Fruit fly (Drosophila melanogaster) whole organism, prepupa: ENCODE data around the gene CG10011.
A peak's percentile ranks its signal among the peaks of the same experiment; 100 is the strongest.

Experiments
- Blimp-1 ChIP-seq: fragments of 200-800 bp; sonication (Bioruptor generic); optimal IDR thresholded peaks from 3 replicates; lab custom pipeline; 2017; ENCODE audit warnings: missing biosample characterization, missing genetic modification characterization, mild to moderate bottlenecking, moderate library complexity, missing genetic modification reagents
- CG10631 ChIP-seq: fragments of 200-800 bp; sonication (Bioruptor generic); optimal IDR thresholded peaks from 2 replicates; lab custom pipeline; 2016; ENCODE audit warnings: missing biosample characterization, missing genetic modification characterization
- CG10669 ChIP-seq: fragments of 200-800 bp; sonication (Bioruptor generic); optimal IDR thresholded peaks from 3 replicates; lab custom pipeline; 2018; ENCODE audit warnings: missing biosample characterization, mild to moderate bottlenecking, missing genetic modification characterization, moderate library complexity
- CG11294 ChIP-seq: fragments of 200-800 bp; sonication (Bioruptor generic); IDR thresholded peaks from 2 replicates; pipeline ENCODE4 v1.3.6; 2022; ENCODE audit warnings: missing biosample characterization, missing genetic modification characterization
- CG11762 ChIP-seq: fragments of 200-800 bp; sonication (Bioruptor generic); optimal IDR thresholded peaks from 3 replicates; lab custom pipeline; 2016; ENCODE audit warnings: missing biosample characterization, missing genetic modification characterization; ENCODE audit not compliant: insufficient read depth
- CG16779 ChIP-seq: fragments of 200-800 bp; sonication (Bioruptor generic); optimal IDR thresholded peaks from 3 replicates; lab custom pipeline; 2017; ENCODE audit warnings: missing biosample characterization, mild to moderate bottlenecking, missing genetic modification characterization
- CG3032 ChIP-seq: fragments of 200-800 bp; optimal IDR thresholded peaks from 2 replicates; lab custom pipeline; 2019; ENCODE audit warnings: missing biosample characterization, mild to moderate bottlenecking, missing genetic modification characterization, moderate library complexity
- CG31627 ChIP-seq: fragments of 200-800 bp; sonication (Bioruptor generic); optimal IDR thresholded peaks from 3 replicates; lab custom pipeline; 2016; ENCODE audit warnings: missing biosample characterization, missing genetic modification characterization
- CG32006 ChIP-seq: fragments of 200-800 bp; sonication (Bioruptor generic); optimal IDR thresholded peaks from 3 replicates; lab custom pipeline; 2017; ENCODE audit warnings: missing biosample characterization, mild to moderate bottlenecking, missing genetic modification characterization
- CG34406 ChIP-seq: fragments of 200-800 bp; sonication (Bioruptor generic); optimal IDR thresholded peaks from 3 replicates; lab custom pipeline; 2016; ENCODE audit warnings: missing biosample characterization, missing genetic modification characterization
- CG3919 ChIP-seq: fragments of 200-800 bp; sonication (Bioruptor generic); optimal IDR thresholded peaks from 3 replicates; lab custom pipeline; 2016; ENCODE audit warnings: missing biosample characterization, missing genetic modification characterization
- CG4318 ChIP-seq: fragments of 200-800 bp; sonication (Bioruptor generic); optimal IDR thresholded peaks from 3 replicates; lab custom pipeline; 2017; ENCODE audit warnings: missing biosample characterization, mild to moderate bottlenecking, missing genetic modification characterization
- CG6163 ChIP-seq: fragments of 200-800 bp; sonication (Bioruptor generic); IDR thresholded peaks from 3 replicates; pipeline ENCODE4 v1.3.6; 2022; ENCODE audit warnings: missing biosample characterization, missing genetic modification characterization
- CG6276 ChIP-seq: fragments of 200-800 bp; sonication (Bioruptor generic); optimal IDR thresholded peaks from 2 replicates; lab custom pipeline; 2017; ENCODE audit warnings: missing biosample characterization, mild to moderate bottlenecking, missing genetic modification characterization
- CG6792 ChIP-seq: fragments of 200-800 bp; sonication (Bioruptor generic); optimal IDR thresholded peaks from 3 replicates; lab custom pipeline; 2016; ENCODE audit warnings: missing biosample characterization, missing genetic modification characterization
- CG6808 ChIP-seq: fragments of 200-800 bp; sonication (Bioruptor generic); optimal IDR thresholded peaks from 3 replicates; lab custom pipeline; 2017; ENCODE audit warnings: missing biosample characterization, missing genetic modification characterization, mild to moderate bottlenecking, moderate library complexity, missing genetic modification reagents
- CG7368 ChIP-seq: fragments of 200-800 bp; sonication (Bioruptor generic); optimal IDR thresholded peaks from 3 replicates; lab custom pipeline; 2016; ENCODE audit warnings: missing biosample characterization, missing genetic modification characterization
- CG8119 ChIP-seq: fragments of 200-800 bp; sonication (Bioruptor generic); IDR thresholded peaks from 3 replicates; pipeline ENCODE4 v1.3.6; 2022; ENCODE audit warnings: missing biosample characterization, missing genetic modification characterization
- CG8632 ChIP-seq: fragments of 200-800 bp; sonication (Bioruptor generic); optimal IDR thresholded peaks from 3 replicates; lab custom pipeline; 2016; ENCODE audit warnings: missing biosample characterization, missing genetic modification characterization
- CG9139 ChIP-seq: fragments of 200-800 bp; sonication (Bioruptor generic); optimal IDR thresholded peaks from 3 replicates; lab custom pipeline; 2017; ENCODE audit warnings: missing biosample characterization, mild to moderate bottlenecking, missing genetic modification characterization
- Eip75B ChIP-seq: fragments of 200-800 bp; sonication (Bioruptor generic); optimal IDR thresholded peaks from 3 replicates; lab custom pipeline; 2016; ENCODE audit warnings: missing biosample characterization, missing genetic modification characterization
- Eip78C ChIP-seq: fragments of 200-800 bp; sonication (Bioruptor generic); peaks from one replicate; lab custom pipeline; 2016; ENCODE audit warnings: missing biosample characterization, missing genetic modification characterization
- Eip93F ChIP-seq: fragments of 200-800 bp; sonication (Bioruptor generic); optimal IDR thresholded peaks from 2 replicates; lab custom pipeline; 2016; ENCODE audit warnings: missing biosample characterization, mild to moderate bottlenecking, missing genetic modification characterization
- Ets21C ChIP-seq: fragments of 200-800 bp; sonication (Bioruptor generic); optimal IDR thresholded peaks from 3 replicates; lab custom pipeline; 2016; ENCODE audit warnings: missing biosample characterization, missing genetic modification characterization
- Ets96B ChIP-seq: fragments of 200-800 bp; optimal IDR thresholded peaks from 2 replicates; lab custom pipeline; 2019; ENCODE audit warnings: missing biosample characterization, mild to moderate bottlenecking, missing genetic modification characterization, moderate library complexity
- Hr39 ChIP-seq: fragments of 200-800 bp; sonication (Bioruptor generic); optimal IDR thresholded peaks from 2 replicates; lab custom pipeline; 2016; ENCODE audit warnings: missing biosample characterization, missing genetic modification characterization
- Hr4 ChIP-seq: fragments of 200-800 bp; sonication (Bioruptor generic); optimal IDR thresholded peaks from 3 replicates; lab custom pipeline; 2016; ENCODE audit warnings: missing biosample characterization, missing genetic modification characterization
- Lpt ChIP-seq: fragments of 200-800 bp; sonication (Bioruptor generic); optimal IDR thresholded peaks from 3 replicates; lab custom pipeline; 2016; ENCODE audit warnings: missing biosample characterization, missing genetic modification characterization
- Met ChIP-seq: fragments of 200-800 bp; sonication (Bioruptor generic); optimal IDR thresholded peaks from 3 replicates; lab custom pipeline; 2016; ENCODE audit warnings: missing biosample characterization, missing genetic modification characterization
- OdsH ChIP-seq: fragments of 200-800 bp; sonication (Bioruptor generic); optimal IDR thresholded peaks from 3 replicates; lab custom pipeline; 2016; ENCODE audit warnings: missing biosample characterization, missing genetic modification characterization
- Smox ChIP-seq: fragments of 200-800 bp; sonication (Bioruptor generic); optimal IDR thresholded peaks from 3 replicates; lab custom pipeline; 2016; ENCODE audit warnings: missing biosample characterization, missing genetic modification characterization
- Sox102F ChIP-seq: fragments of 200-800 bp; sonication (Bioruptor generic); optimal IDR thresholded peaks from 2 replicates; lab custom pipeline; 2016; ENCODE audit warnings: missing biosample characterization, mild to moderate bottlenecking, missing genetic modification characterization
- Sox14 ChIP-seq: fragments of 200-800 bp; sonication (Bioruptor generic); optimal IDR thresholded peaks from 3 replicates; lab custom pipeline; 2016; ENCODE audit warnings: missing biosample characterization, missing genetic modification characterization
- achi ChIP-seq: fragments of 200-800 bp; sonication (Bioruptor generic); optimal IDR thresholded peaks from 3 replicates; lab custom pipeline; 2016; ENCODE audit warnings: missing biosample characterization, missing genetic modification characterization
- acj6 ChIP-seq: fragments of 200-800 bp; sonication (Bioruptor generic); optimal IDR thresholded peaks from 3 replicates; lab custom pipeline; 2016; ENCODE audit warnings: missing biosample characterization, missing genetic modification characterization
- dac ChIP-seq: fragments of 200-800 bp; sonication (Bioruptor generic); optimal IDR thresholded peaks from 2 replicates; lab custom pipeline; 2017; ENCODE audit warnings: missing biosample characterization, mild to moderate bottlenecking, missing genetic modification characterization
- esn ChIP-seq: fragments of 200-800 bp; sonication (Bioruptor generic); optimal IDR thresholded peaks from 2 replicates; lab custom pipeline; 2016; ENCODE audit warnings: missing biosample characterization, mild to moderate bottlenecking, missing genetic modification characterization, moderate library complexity
- fd59A ChIP-seq: fragments of 200-800 bp; sonication (Bioruptor generic); optimal IDR thresholded peaks from 2 replicates; lab custom pipeline; 2017; ENCODE audit warnings: missing biosample characterization, mild to moderate bottlenecking, missing genetic modification characterization, missing genetic modification reagents
- fkh ChIP-seq: fragments of 200-800 bp; sonication (Bioruptor generic); optimal IDR thresholded peaks from 3 replicates; lab custom pipeline; 2017; ENCODE audit warnings: missing biosample characterization, mild to moderate bottlenecking, missing genetic modification characterization, moderate library complexity
- lz ChIP-seq: fragments of 200-800 bp; sonication (Bioruptor generic); optimal IDR thresholded peaks from 3 replicates; lab custom pipeline; 2016; ENCODE audit warnings: missing biosample characterization, missing genetic modification characterization
- net ChIP-seq: fragments of 200-800 bp; sonication (Bioruptor generic); optimal IDR thresholded peaks from 3 replicates; lab custom pipeline; 2016; ENCODE audit warnings: missing biosample characterization, missing genetic modification characterization
- pdm3 ChIP-seq: fragments of 200-800 bp; sonication (Bioruptor generic); optimal IDR thresholded peaks from 3 replicates; lab custom pipeline; 2016; ENCODE audit warnings: missing biosample characterization, missing genetic modification characterization
- salr ChIP-seq, 2 experiments: fragments of 200-800 bp; sonication (Bioruptor generic); optimal IDR thresholded peaks; 3 replicates each; lab custom pipeline; 2016 to 2018; ENCODE audit warnings: missing biosample characterization in 2 of 2, missing genetic modification characterization in 2 of 2, mild to moderate bottlenecking in 1 of 2
- spab ChIP-seq: fragments of 200-800 bp; sonication (Bioruptor generic); optimal IDR thresholded peaks from 2 replicates; lab custom pipeline; 2017; ENCODE audit warnings: missing biosample characterization, mild to moderate bottlenecking, missing genetic modification characterization, missing genetic modification reagents
- ss ChIP-seq, 2 experiments: fragments of 200-800 bp; sonication (Bioruptor generic); optimal IDR thresholded peaks; 2 replicates in 1 of 2; 3 replicates in 1 of 2; lab custom pipeline; 2017 to 2018; ENCODE audit warnings: mild to moderate bottlenecking in 2 of 2, missing biosample characterization in 2 of 2, missing genetic modification characterization in 2 of 2, moderate library complexity in 1 of 2
- topi ChIP-seq: fragments of 200-800 bp; sonication (Bioruptor generic); optimal IDR thresholded peaks from 3 replicates; lab custom pipeline; 2016; ENCODE audit warnings: missing biosample characterization, missing genetic modification characterization
- vri ChIP-seq: fragments of 200-800 bp; sonication (Bioruptor generic); optimal IDR thresholded peaks from 3 replicates; lab custom pipeline; 2016; ENCODE audit warnings: missing biosample characterization, mild to moderate bottlenecking, missing genetic modification characterization

Gene CG10011

dm6 chr3R:28633746-28634145, 1.2 kb downstream of the CG10011 start (continued):
- TF ChIP-seq CG3919 (GFP tag; lab: Kevin White, UChicago) (peak; percentile 72), dac (GFP tag; lab: Kevin White, UChicago) (peak; percentile 9), CG9139 (GFP tag; lab: Kevin White, UChicago) (no peak), ss (GFP tag; optimal IDR thresholded peaks at IDR 0.05; lab: Kevin White, UChicago) (peak in 1 of 2 experiments; percentile 11), Ets21C (peak; percentile 77), CG10631 (GFP tag; lab: Kevin White, UChicago) (peak; percentile 80), pdm3 (GFP tag; lab: Kevin White, UChicago) (peak; percentile 77), CG10669 (GFP tag; lab: Kevin White, UChicago) (peak; percentile 45), CG11762 (GFP tag; lab: Kevin White, UChicago) (peak; percentile 59), achi (GFP tag; lab: Kevin White, UChicago) (peak; percentile 79), Hr39 (peak; percentile 71), Met (peak; percentile 80), CG31627 (GFP tag; lab: Kevin White, UChicago) (peak; percentile 74), Sox102F (GFP tag; lab: Kevin White, UChicago) (peak; percentile 72), Sox14 (GFP tag; lab: Kevin White, UChicago) (peak; percentile 74), CG32006 (GFP tag; lab: Kevin White, UChicago) (peak; percentile 72), CG4318 (GFP tag; lab: Kevin White, UChicago) (peak; percentile 52), CG8632 (GFP tag; lab: Kevin White, UChicago) (peak; percentile 54), CG11294 (peak; percentile 13; the same call in 1 of the 2 replicates), Hr4 (peak; percentile 82), CG6163 (GFP tag; lab: Robert Waterston, UW) (peak; percentile 38; the same call in 1 of the 3 replicates), OdsH (GFP tag; lab: Kevin White, UChicago) (peak; percentile 81), Eip93F (no peak), Eip78C (GFP tag; lab: Kevin White, UChicago) (peak; percentile 94), Lpt (GFP tag; lab: Kevin White, UChicago) (peak; percentile 1), acj6 (peak; percentile 74), Eip75B (GFP tag; lab: Kevin White, UChicago) (peak; percentile 83), Ets96B (tag; lab: Kevin White, UChicago) (peak; percentile 14), Blimp-1 (GFP tag; lab: Kevin White, UChicago) (peak; percentile 8), fkh (GFP tag; lab: Kevin White, UChicago) (no peak), CG6792 (GFP tag; lab: Kevin White, UChicago) (peak; percentile 83), fd59A (GFP tag; lab: Kevin White, UChicago) (peak; percentile 14), lz (peak; percentile 82), topi (GFP tag; lab: Kevin White, UChicago) (peak; percentile 83), vri (GFP tag; lab: Kevin White, UChicago) (peak; percentile 19), net (peak; percentile 63)

- TF ChIP-seq CG8119 (GFP tag; lab: Robert Waterston, UW): peak; percentile 50; the same call in 1 of the 3 replicates
- no peak for TF ChIP-seq Eip93F
- peak; percentile 43 for TF ChIP-seq Met
- TF ChIP-seq spab (GFP tag; lab: Kevin White, UChicago): peak; percentile 38
- TF ChIP-seq salr (GFP tag; optimal IDR thresholded peaks at IDR 0.05; lab: Kevin White, UChicago): no peak
- TF ChIP-seq esn: peak; percentile 47
- peak; percentile 61 for TF ChIP-seq CG32006 (GFP tag; lab: Kevin White, UChicago)
- TF ChIP-seq CG34406 (GFP tag; lab: Kevin White, UChicago): no peak
- peak; percentile 53 for TF ChIP-seq CG10669 (GFP tag; lab: Kevin White, UChicago)
- TF ChIP-seq CG6808 (GFP tag; lab: Kevin White, UChicago): no peak
- TF ChIP-seq lz: peak; percentile 41
- no peak for TF ChIP-seq CG16779 (tag; lab: Kevin White, UChicago)
- TF ChIP-seq Hr4: peak; percentile 57
- TF ChIP-seq Sox102F (GFP tag; lab: Kevin White, UChicago): peak; percentile 5
- TF ChIP-seq Smox (GFP tag; lab: Kevin White, UChicago): peak; percentile 23
- TF ChIP-seq CG6792 (GFP tag; lab: Kevin White, UChicago): peak; percentile 32
- no peak for TF ChIP-seq CG8632 (GFP tag; lab: Kevin White, UChicago)
- peak; percentile 32 for TF ChIP-seq OdsH (GFP tag; lab: Kevin White, UChicago)
- peak; percentile 51 for TF ChIP-seq CG10631 (GFP tag; lab: Kevin White, UChicago)
- peak; percentile 82 for TF ChIP-seq CG6163 (GFP tag; lab: Robert Waterston, UW)
- TF ChIP-seq fd59A (GFP tag; lab: Kevin White, UChicago): no peak
- TF ChIP-seq Eip75B (GFP tag; lab: Kevin White, UChicago): peak; percentile 40
- TF ChIP-seq dac (GFP tag; lab: Kevin White, UChicago): no peak
- no peak for TF ChIP-seq Sox14 (GFP tag; lab: Kevin White, UChicago)
- peak; percentile 14 for TF ChIP-seq CG4318 (GFP tag; lab: Kevin White, UChicago)
- TF ChIP-seq vri (GFP tag; lab: Kevin White, UChicago): no peak
- no peak for TF ChIP-seq CG9139 (GFP tag; lab: Kevin White, UChicago)
- TF ChIP-seq CG7368 (GFP tag; lab: Kevin White, UChicago): peak; percentile 48
- peak; percentile 9 for TF ChIP-seq CG6276
- no peak for TF ChIP-seq CG3032 (tag; lab: Kevin White, UChicago)
Measured at dm6 chr3R:28631753-28632152, 3.1 kb downstream of the CG10011 start.
